Worm (Caenorhabditis elegans): Measurements from ENCODE around the gene lin-7.

ce11 chrII:14310729-14311388 lies 38.3 kb downstream of the lin-7 start, which contains the start of gene ctl-3:
- no peak for TF ChIP-seq hmbx-1 (tag; optimal IDR thresholded peaks at IDR 0.05)
- TF ChIP-seq ama-1 (optimal IDR thresholded peaks at IDR 0.05) = no peak
- TF ChIP-seq tbx-37 (GFP tag; conservative IDR thresholded peaks at IDR 0.05) = no peak
- no peak for TF ChIP-seq tra-4 (tag; optimal IDR thresholded peaks at IDR 0.05)
- TF ChIP-seq flt-1 (GFP tag; IDR thresholded peaks at IDR 0.05) = no peak
- TF ChIP-seq B0310.2 (tag; optimal IDR thresholded peaks at IDR 0.05) = no peak
- TF ChIP-seq aly-1 (tag; optimal IDR thresholded peaks at IDR 0.05) = no peak
- no peak for TF ChIP-seq F13C5.2 (tag; optimal IDR thresholded peaks at IDR 0.05)

Measured in whole organism, early embryonic.